Worm (Caenorhabditis elegans) whole organism, dauer: ENCODE measurements around the gene C33D3.5.

Experiments used
- unc-62 ChIP-seq: sonication (generic microtip); optimal IDR thresholded peaks from 2 replicates; lab custom pipeline; 2017; ENCODE audit warnings: missing biosample characterization, missing genetic modification reagents, missing genetic modification characterization

C33D3.5 gene

ce11 chrX:10491875-10492523 lies 855 bp downstream of the C33D3.5 start:
- TF ChIP-seq unc-62: no peak

DNA sequence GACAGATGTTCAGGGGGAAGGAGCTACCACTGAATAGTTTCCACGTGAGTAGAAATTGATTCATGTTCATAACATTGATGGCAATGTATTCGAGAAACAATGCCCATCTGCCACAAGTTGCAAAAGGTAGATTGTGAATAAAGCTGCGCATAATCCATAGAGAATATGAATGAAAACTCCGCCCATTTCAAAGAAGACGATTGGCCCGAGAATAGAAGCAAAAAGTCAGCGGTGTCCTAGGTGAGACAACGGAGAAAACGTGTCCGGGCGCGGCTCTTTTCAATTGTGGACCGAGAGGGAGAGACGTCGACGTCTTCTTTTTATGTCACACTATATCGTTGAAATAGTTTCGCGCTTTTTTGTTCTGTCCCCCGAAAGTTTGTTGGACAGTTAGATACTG lies 8.4 kb downstream of the C33D3.5 start, which contains the start of gene vab-3:
Gene vab-3 (plus strand): TSS at position 301 of the 400 bp plus-strand sequence.
- TF ChIP-seq unc-62: no peak

- TF ChIP-seq unc-62: no peak
Observed at ce11 chrX:10503393-10503792, 12.2 kb downstream of the C33D3.5 start.

DNA sequence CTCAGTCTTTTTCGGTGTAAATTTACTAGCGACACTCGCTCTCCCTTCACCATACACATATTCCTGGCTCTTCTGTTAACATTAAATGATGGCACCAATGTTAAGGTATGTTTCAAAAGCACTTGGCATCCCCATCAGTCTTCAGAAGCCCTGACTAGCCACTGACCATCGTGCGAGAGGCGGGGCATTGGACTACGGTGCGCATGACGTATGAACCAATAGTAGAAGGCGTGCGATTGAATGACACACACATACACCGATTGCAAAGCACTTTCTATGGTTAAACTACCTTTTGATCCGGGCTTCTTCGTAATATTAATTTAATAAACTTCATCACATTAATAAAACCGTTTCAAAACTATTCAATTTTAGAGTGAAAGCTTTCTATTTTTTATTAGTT lies 14.0 kb downstream of the C33D3.5 start:
- no peak for TF ChIP-seq unc-62

ce11 chrX:10507971-10508370 lies 16.8 kb downstream of the C33D3.5 start:
- no peak for TF ChIP-seq unc-62

ce11 chrX:10514056-10514455 lies 22.9 kb downstream of the C33D3.5 start:
- TF ChIP-seq unc-62: no peak

ce11 chrX:10514834-10515233 lies 23.7 kb downstream of the C33D3.5 start:
- no peak for TF ChIP-seq unc-62

DNA sequence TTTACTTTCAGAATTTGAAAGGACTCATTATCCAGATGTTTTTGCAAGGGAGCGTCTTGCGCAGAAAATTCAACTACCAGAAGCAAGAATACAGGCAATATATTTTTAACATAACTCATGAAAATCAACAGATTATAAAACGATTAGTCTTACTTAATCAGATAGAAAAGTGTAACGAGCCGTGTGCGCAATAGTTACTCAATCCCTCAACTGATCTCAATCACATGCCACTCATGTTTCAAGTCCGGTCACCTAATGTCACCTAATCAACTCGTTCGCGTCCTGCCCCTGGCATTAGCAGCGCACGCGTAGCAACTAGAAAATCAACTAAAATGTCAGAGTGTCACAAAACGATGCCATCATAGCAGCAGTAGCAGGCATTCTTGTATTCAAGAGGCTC lies 25.4 kb downstream of the C33D3.5 start:
- TF ChIP-seq unc-62: no peak

DNA sequence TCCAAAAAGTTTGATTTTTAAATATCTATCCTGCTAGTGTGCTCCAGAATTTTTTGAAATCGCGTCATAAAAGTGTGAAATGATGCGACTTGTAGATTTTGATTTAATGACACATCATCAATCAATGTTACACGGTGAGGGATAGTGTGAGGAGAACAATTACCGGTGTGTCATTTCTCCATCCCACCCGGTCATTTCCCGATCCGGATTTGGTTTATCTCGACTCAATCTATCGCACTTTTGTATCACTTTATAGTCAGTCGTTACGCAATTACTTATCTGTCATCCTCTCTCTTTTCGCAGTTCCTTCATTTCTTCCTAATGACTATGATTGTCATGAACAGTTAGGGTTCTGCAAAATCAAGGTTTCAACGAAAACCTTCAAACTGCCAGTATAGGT lies 29.0 kb downstream of the C33D3.5 start:
- no peak for TF ChIP-seq unc-62

ce11 chrX:10521313-10521712 lies 30.2 kb downstream of the C33D3.5 start, which contains the start of gene F14F3.4:
Gene F14F3.4, minus strand, starts transcription at chrX:10521413.
- no peak for TF ChIP-seq unc-62

DNA sequence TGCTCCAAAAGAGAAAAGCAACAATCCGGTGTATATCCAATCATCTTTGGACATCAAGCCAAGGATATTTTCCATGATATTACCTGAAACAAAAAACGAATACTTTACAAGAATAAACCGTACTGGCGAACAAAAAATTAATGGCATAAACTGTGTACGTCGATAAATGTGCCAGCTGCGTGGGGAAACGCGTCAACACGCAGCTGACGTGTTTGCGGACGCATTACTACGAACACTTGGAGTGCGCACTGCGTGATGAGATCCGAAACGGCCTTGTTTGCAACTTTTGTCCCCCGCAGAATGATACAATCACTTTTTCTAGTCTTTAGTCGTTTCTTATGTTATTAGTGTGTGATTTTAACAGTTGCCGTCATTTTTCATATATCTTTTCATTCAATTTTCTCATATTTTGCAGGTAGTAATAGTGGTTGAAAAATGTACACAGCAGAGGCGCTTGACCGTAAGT lies 33.4 kb downstream of the C33D3.5 start, which contains the start of the genes mboa-7 and git-1:
Gene mboa-7 (minus strand): TSS at position 83 of the 466 bp plus-strand sequence.
Gene git-1 (plus strand): TSS at position 416 of the 466 bp plus-strand sequence.
- TF ChIP-seq unc-62: no peak

DNA sequence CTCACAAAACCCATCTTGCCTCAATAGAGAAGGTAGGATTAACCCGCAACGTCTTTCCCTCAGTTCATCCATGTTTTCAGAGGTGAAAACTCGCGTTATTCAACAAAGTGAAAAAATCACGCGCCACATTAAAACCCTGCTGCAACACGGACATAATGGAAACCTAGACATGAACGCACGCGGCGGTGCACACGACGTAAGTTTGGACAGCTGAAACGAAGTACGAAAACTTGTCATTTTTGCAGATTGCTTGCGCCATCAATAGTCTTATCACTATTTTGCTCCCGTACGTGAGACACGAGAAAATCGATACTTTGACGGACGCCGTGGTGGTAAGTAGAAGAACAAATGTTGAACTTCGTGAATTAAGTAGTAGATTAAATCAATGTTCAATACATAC lies 36.3 kb downstream of the C33D3.5 start:
- TF ChIP-seq unc-62: no peak

- no peak for TF ChIP-seq unc-62
Observed at ce11 chrX:10528993-10529392, 37.8 kb downstream of the C33D3.5 start, which contains the start of the genes F14F3.5 and slcf-1. Gene F14F3.5, minus strand, starts transcription at chrX:10529226. Gene slcf-1, plus strand, starts transcription at chrX:10529294.

DNA sequence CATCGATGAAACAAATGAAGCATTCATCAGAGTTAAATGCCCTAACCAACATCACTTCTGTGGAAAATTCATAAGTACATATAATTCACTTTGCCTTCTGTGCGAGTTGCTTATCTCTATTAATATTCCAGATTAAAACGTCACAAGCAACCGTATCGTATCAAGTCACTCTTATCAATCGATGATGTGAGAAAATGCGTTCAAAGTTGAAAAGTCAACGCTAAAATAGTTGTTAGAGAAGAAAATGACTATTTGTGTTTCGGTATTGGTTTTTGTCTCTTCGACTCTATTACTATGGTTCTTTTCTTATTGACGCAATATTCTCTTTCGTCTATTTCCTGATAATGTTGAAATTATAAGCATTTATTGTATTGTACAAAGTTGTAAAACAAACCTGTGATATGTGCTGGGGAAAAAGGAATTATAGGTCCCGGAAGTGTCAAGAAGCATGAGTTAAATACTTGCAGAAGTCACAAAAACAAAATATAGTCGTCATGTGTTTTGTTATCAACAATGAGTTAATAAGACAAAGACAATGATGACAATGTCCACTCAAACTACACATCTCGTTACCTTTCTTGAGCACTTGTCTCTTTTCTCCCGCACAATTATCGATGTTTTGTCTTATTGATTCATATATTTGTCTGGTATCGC lies 41.2 kb downstream of the C33D3.5 start:
- no peak for TF ChIP-seq unc-62

DNA sequence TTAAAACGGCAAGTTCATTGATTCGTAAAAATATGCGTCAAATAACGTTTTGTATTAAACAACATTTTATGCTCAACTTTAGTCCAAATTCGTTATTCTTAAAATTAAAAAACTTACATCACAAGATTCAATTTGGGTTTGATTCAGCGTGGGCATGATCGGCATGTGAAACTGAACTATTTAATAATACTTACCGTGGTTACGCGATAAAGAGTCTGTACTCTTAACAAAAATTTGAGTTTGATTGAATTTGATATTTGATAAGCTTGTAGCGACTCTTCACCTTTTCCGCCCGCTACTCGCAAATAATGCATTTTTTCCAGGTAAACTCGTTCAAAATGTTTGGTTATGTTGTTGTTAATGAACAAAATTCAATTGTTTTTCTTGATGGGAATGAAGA lies 42.3 kb downstream of the C33D3.5 start, which contains the start of gene glo-3:
Gene glo-3 (plus strand): TSS at position 253 of the 400 bp plus-strand sequence.
- no peak for TF ChIP-seq unc-62

DNA sequence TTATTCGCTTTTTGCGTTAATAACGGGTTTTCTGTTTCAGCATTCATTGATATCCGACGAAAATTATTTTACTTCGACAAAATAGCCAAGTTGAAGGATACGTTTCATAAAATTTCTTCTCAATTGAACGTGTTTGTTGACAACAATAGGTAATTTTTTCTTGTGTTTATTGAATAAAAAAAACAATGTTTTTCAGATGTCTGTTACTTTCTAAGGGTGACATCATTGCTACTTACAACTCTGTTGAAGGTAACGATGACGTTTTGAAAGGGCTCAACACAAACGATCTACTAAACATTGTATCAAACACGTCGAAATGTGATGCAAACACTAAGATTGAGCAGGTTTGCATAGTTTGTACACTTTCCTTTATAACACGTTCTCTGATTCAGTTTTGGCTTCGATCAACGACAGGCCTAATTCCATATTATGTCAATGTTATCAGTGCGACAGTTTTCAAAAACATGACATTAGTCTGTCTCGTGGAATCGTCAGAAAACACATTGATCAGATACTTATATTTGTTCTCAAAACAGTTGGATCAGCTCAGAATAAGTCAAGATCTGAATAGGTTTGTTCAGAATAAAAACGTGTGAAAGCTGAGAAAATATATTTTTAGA lies 43.6 kb downstream of the C33D3.5 start:
- TF ChIP-seq unc-62: no peak

DNA sequence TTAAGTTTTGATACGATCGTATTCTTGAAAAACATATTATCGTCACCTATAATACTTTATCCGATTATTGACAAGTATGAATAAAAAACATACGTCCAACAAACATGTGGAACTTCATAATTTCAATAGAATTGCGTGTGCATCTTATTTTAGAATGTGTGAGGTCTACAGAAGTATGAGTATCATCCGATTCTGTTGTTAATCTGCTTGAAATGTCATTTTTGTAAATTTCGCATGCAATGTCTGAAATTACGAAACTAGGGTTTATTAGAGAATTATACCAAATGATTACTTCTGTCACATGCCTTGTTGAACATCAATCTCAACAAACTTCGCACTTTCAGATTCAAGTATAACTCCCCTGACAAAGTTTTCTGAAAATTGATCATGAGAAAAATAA lies 50.6 kb downstream of the C33D3.5 start:
- TF ChIP-seq unc-62: no peak
